Worm (Caenorhabditis elegans) whole organism, late embryonic: ENCODE measurements around the gene mrpl-20.
A peak's percentile ranks its signal among the peaks of the same experiment; 100 is the strongest.

ENCODE experiments used
- K02D7.2 ChIP-seq: sonication (generic microtip); optimal IDR thresholded peaks from 2 replicates; lab custom pipeline; 2017; ENCODE audit warnings: mild to moderate bottlenecking, missing genetic modification characterization, missing compliant biosample characterization
- T23F11.4 ChIP-seq: fragments of 200-800 bp; sonication (Bioruptor generic); optimal IDR thresholded peaks from 2 replicates; lab custom pipeline; 2018; ENCODE audit warnings: mild to moderate bottlenecking, missing genetic modification characterization, missing compliant biosample characterization
- Y22D7AL.16 ChIP-seq: sonication (generic microtip); optimal IDR thresholded peaks from 2 replicates; lab custom pipeline; 2016; ENCODE audit warnings: missing genetic modification characterization, missing compliant biosample characterization
- ahr-1 ChIP-seq: sonication (generic microtip); optimal IDR thresholded peaks from 2 replicates; lab custom pipeline; 2016; ENCODE audit warnings: missing genetic modification characterization, missing compliant biosample characterization
- ceh-18 ChIP-seq: sonication (generic microtip); optimal IDR thresholded peaks from 2 replicates; lab custom pipeline; 2016; ENCODE audit warnings: missing genetic modification characterization, missing compliant biosample characterization
- ceh-22 ChIP-seq: sonication (generic microtip); optimal IDR thresholded peaks from 2 replicates; lab custom pipeline; 2017; ENCODE audit warnings: missing biosample characterization, missing genetic modification characterization
- ceh-30 ChIP-seq: fragments of 150-350 bp; optimal IDR thresholded peaks from 2 replicates; lab custom pipeline; 2014; ENCODE audit warnings: missing biosample characterization, missing genetic modification characterization
- ceh-31 ChIP-seq: sonication (generic microtip); optimal IDR thresholded peaks from 2 replicates; lab custom pipeline; 2016; ENCODE audit warnings: missing genetic modification characterization, missing compliant biosample characterization
- ceh-34 ChIP-seq: sonication (generic microtip); optimal IDR thresholded peaks from 2 replicates; lab custom pipeline; 2016; ENCODE audit warnings: mild to moderate bottlenecking, missing genetic modification characterization, missing compliant biosample characterization
- ceh-45 ChIP-seq: fragments of 200-800 bp; sonication (Bioruptor generic); IDR thresholded peaks from 2 replicates; pipeline ENCODE4 v1.3.6; 2022; ENCODE audit warnings: missing genetic modification reagents, missing genetic modification characterization, missing compliant biosample characterization
- ceh-48 ChIP-seq: sonication (generic microtip); optimal IDR thresholded peaks from 2 replicates; lab custom pipeline; 2016; ENCODE audit warnings: missing genetic modification characterization, inconsistent platforms, missing compliant biosample characterization
- ets-4 ChIP-seq: sonication (generic microtip); optimal IDR thresholded peaks from 2 replicates; lab custom pipeline; 2016; ENCODE audit warnings: missing genetic modification characterization, missing compliant biosample characterization
- eyg-1 ChIP-seq: sonication (generic microtip); optimal IDR thresholded peaks from 2 replicates; lab custom pipeline; 2016; ENCODE audit warnings: missing genotype, missing genetic modification characterization, missing compliant biosample characterization
- fax-1 ChIP-seq: sonication (generic microtip); optimal IDR thresholded peaks from 2 replicates; lab custom pipeline; 2016; ENCODE audit warnings: missing genotype, missing genetic modification characterization, missing compliant biosample characterization
- fkh-10 ChIP-seq: fragments of 150-350 bp; optimal IDR thresholded peaks from 2 replicates; lab custom pipeline; 2014; ENCODE audit warnings: missing biosample characterization, missing genetic modification reagents, missing genetic modification characterization
- fkh-6 ChIP-seq: sonication (generic microtip); optimal IDR thresholded peaks from 2 replicates; lab custom pipeline; 2016; ENCODE audit warnings: missing genetic modification characterization, missing compliant biosample characterization
- hlh-13 ChIP-seq: fragments of 200-800 bp; sonication (Bioruptor generic); optimal IDR thresholded peaks from 2 replicates; lab custom pipeline; 2018; ENCODE audit warnings: mild to moderate bottlenecking, missing genetic modification characterization, missing compliant biosample characterization
- hlh-15 ChIP-seq: sonication (generic microtip); optimal IDR thresholded peaks from 2 replicates; lab custom pipeline; 2016; ENCODE audit warnings: missing genetic modification characterization, missing compliant biosample characterization
- hlh-6 ChIP-seq: sonication (generic microtip); optimal IDR thresholded peaks from 2 replicates; lab custom pipeline; 2016; ENCODE audit warnings: missing genotype, missing genetic modification characterization, missing compliant biosample characterization
- hlh-8 ChIP-seq: sonication (generic microtip); optimal IDR thresholded peaks from 2 replicates; lab custom pipeline; 2016; ENCODE audit warnings: missing genotype, missing genetic modification characterization, missing compliant biosample characterization
- madf-2 ChIP-seq: sonication (generic microtip); optimal IDR thresholded peaks from 2 replicates; lab custom pipeline; 2017; ENCODE audit warnings: missing genetic modification characterization, missing compliant biosample characterization
- nfya-1 ChIP-seq: sonication (generic microtip); optimal IDR thresholded peaks from 2 replicates; lab custom pipeline; 2017; ENCODE audit warnings: missing genetic modification characterization, mild to moderate bottlenecking, missing compliant biosample characterization, antibody characterized with exemption, moderate library complexity
- pag-3 ChIP-seq: sonication (generic microtip); optimal IDR thresholded peaks from 2 replicates; lab custom pipeline; 2016; ENCODE audit warnings: missing compliant biosample characterization, missing genetic modification characterization, borderline replicate concordance
- pat-9 ChIP-seq: fragments of 200-800 bp; sonication (Bioruptor generic); optimal IDR thresholded peaks from 2 replicates; lab custom pipeline; 2018; ENCODE audit warnings: mild to moderate bottlenecking, missing genetic modification characterization, moderate library complexity, missing compliant biosample characterization
- pax-1 ChIP-seq: fragments of 150-350 bp; optimal IDR thresholded peaks from 2 replicates; lab custom pipeline; 2014; ENCODE audit warnings: missing biosample characterization, missing genetic modification characterization
- pha-2 ChIP-seq: sonication (generic microtip); optimal IDR thresholded peaks from 2 replicates; lab custom pipeline; 2017; ENCODE audit warnings: mild to moderate bottlenecking, missing genetic modification characterization, missing compliant biosample characterization
- pha-4 ChIP-seq: fragments of 150-350 bp; optimal IDR thresholded peaks from 2 replicates; lab custom pipeline; 2018; ENCODE audit warnings: missing biosample characterization, missing genetic modification reagents, missing genetic modification characterization
- pqm-1 ChIP-seq: sonication (generic microtip); optimal IDR thresholded peaks from 2 replicates; lab custom pipeline; 2016; ENCODE audit warnings: missing genetic modification characterization, missing compliant biosample characterization
- pros-1 ChIP-seq: fragments of 150-350 bp; optimal IDR thresholded peaks from 2 replicates; lab custom pipeline; 2014; ENCODE audit warnings: missing biosample characterization, missing genetic modification reagents, missing genetic modification characterization
- ref-2 ChIP-seq: sonication (generic microtip); optimal IDR thresholded peaks from 2 replicates; lab custom pipeline; 2016; ENCODE audit warnings: missing genetic modification characterization, missing compliant biosample characterization
- rnt-1 ChIP-seq: sonication (generic microtip); optimal IDR thresholded peaks from 2 replicates; lab custom pipeline; 2016; ENCODE audit warnings: missing genetic modification characterization, missing compliant biosample characterization
- sox-2 ChIP-seq: fragments of 200-800 bp; sonication (Bioruptor generic); IDR thresholded peaks from 2 replicates; pipeline ENCODE4 v1.3.6; 2022; ENCODE audit warnings: missing genetic modification reagents, missing genetic modification characterization, missing compliant biosample characterization
- syd-9 ChIP-seq: sonication (generic microtip); optimal IDR thresholded peaks from 2 replicates; lab custom pipeline; 2016; ENCODE audit warnings: mild to moderate bottlenecking, missing genetic modification characterization, moderate library complexity, missing compliant biosample characterization
- tbx-2 ChIP-seq: sonication (generic microtip); optimal IDR thresholded peaks from 2 replicates; lab custom pipeline; 2016; ENCODE audit warnings: missing genetic modification characterization, missing compliant biosample characterization
- tbx-7 ChIP-seq: sonication (generic microtip); optimal IDR thresholded peaks from 2 replicates; lab custom pipeline; 2016; ENCODE audit warnings: missing genotype, missing genetic modification characterization, missing compliant biosample characterization
- unc-3 ChIP-seq, 2 experiments: fragments of 200-800 bp in 1 of 2; sonication (Bioruptor generic) in 1 of 2; sonication (generic microtip) in 1 of 2; conservative IDR thresholded peaks in 1 of 2; optimal IDR thresholded peaks in 1 of 2; 2 replicates each; pipeline versions ENCODE4 v1.3.6 to Lab custom; 2016 to 2022; ENCODE audit warnings: missing compliant biosample characterization in 2 of 2, missing genetic modification characterization in 2 of 2, missing genetic modification reagents in 1 of 2
- unc-55 ChIP-seq: sonication (generic microtip); optimal IDR thresholded peaks from 2 replicates; lab custom pipeline; 2017; ENCODE audit warnings: missing biosample characterization, missing genetic modification reagents, missing genetic modification characterization
- unc-86 ChIP-seq: sonication (generic microtip); optimal IDR thresholded peaks from 2 replicates; lab custom pipeline; 2016; ENCODE audit warnings: missing genetic modification characterization, missing compliant biosample characterization
- zip-5 ChIP-seq: sonication (generic microtip); optimal IDR thresholded peaks from 2 replicates; lab custom pipeline; 2016; ENCODE audit warnings: missing genetic modification characterization, missing compliant biosample characterization

Gene mrpl-20

ce11 chrII:13291406-13292124 is 46.5 kb upstream of the mrpl-20 start (continued):
- no peak for TF ChIP-seq fax-1 (tag; lab: Kevin White, UChicago)
- TF ChIP-seq sox-2 (GFP tag; lab: Robert Waterston, UW), result no peak
- TF ChIP-seq syd-9 (tag; lab: Kevin White, UChicago), result no peak
- TF ChIP-seq pat-9 (tag; lab: Kevin White, UChicago), result peak; percentile 25
- TF ChIP-seq T23F11.4 (GFP tag; lab: Kevin White, UChicago), result peak; percentile 15
- no peak for TF ChIP-seq pqm-1
- no peak for TF ChIP-seq pag-3 (tag; lab: Kevin White, UChicago)
- TF ChIP-seq pax-1 (tag; lab: Kevin White, UChicago), result no peak
- TF ChIP-seq ets-4 (tag; lab: Kevin White, UChicago), result peak; percentile 37
- TF ChIP-seq unc-55 (GFP tag; lab: Kevin White, UChicago), result peak; percentile 66
- no peak for TF ChIP-seq unc-86 (tag; lab: Kevin White, UChicago)
- TF ChIP-seq ceh-22 (tag; lab: Kevin White, UChicago), result peak; percentile 83
- peak; percentile 67 for TF ChIP-seq rnt-1 (tag; lab: Kevin White, UChicago)
- TF ChIP-seq ceh-48 (tag; lab: Kevin White, UChicago), result no peak
- no peak for TF ChIP-seq hlh-6 (tag; lab: Kevin White, UChicago)
- TF ChIP-seq madf-2, result no peak
- TF ChIP-seq ceh-18 (tag; lab: Kevin White, UChicago), result peak; percentile 71
- TF ChIP-seq eyg-1, result no peak
- TF ChIP-seq hlh-15 (tag; lab: Kevin White, UChicago), result no peak
- no peak for TF ChIP-seq fkh-10 (GFP tag; lab: Kevin White, UChicago)
- TF ChIP-seq pha-2 (tag; lab: Kevin White, UChicago), result peak; percentile 43
- TF ChIP-seq ref-2 (tag; lab: Kevin White, UChicago), result peak; percentile 84
- TF ChIP-seq unc-3 (GFP tag; conservative IDR thresholded peaks at IDR 0.05; lab: Robert Waterston, UW), result no peak
- TF ChIP-seq unc-3 (tag; optimal IDR thresholded peaks at IDR 0.05; lab: Kevin White, UChicago), result no peak
- no peak for TF ChIP-seq ceh-30 (tag; lab: Kevin White, UChicago)
- no peak for TF ChIP-seq hlh-8 (tag; lab: Kevin White, UChicago)
- TF ChIP-seq Y22D7AL.16, result no peak
- peak; percentile 47 for TF ChIP-seq pros-1 (tag; lab: Kevin White, UChicago)
- TF ChIP-seq K02D7.2, result no peak
- no peak for TF ChIP-seq hlh-13 (GFP tag; lab: Kevin White, UChicago)
- no peak for TF ChIP-seq fkh-6
- peak; percentile 15 for TF ChIP-seq zip-5 (tag; lab: Kevin White, UChicago)
- no peak for TF ChIP-seq ceh-45 (GFP tag; lab: Robert Waterston, UW)
- TF ChIP-seq ceh-34, result peak; percentile 63
- TF ChIP-seq, all 69 proteins: peak for 22

ce11 chrII:13292913-13293312 is 45.2 kb upstream of the mrpl-20 start:
- no peak for TF ChIP-seq unc-3 (GFP tag; conservative IDR thresholded peaks at IDR 0.05; lab: Robert Waterston, UW)
- TF ChIP-seq unc-3 (tag; optimal IDR thresholded peaks at IDR 0.05; lab: Kevin White, UChicago), result no peak
- TF ChIP-seq madf-2, result no peak
- no peak for TF ChIP-seq ahr-1 (tag; lab: Kevin White, UChicago)
- TF ChIP-seq pha-4 (tag; lab: Kevin White, UChicago), result no peak
- no peak for TF ChIP-seq fkh-6
- no peak for TF ChIP-seq pat-9 (tag; lab: Kevin White, UChicago)
- TF ChIP-seq ceh-31, result no peak
- TF ChIP-seq nfya-1 (tag; lab: Kevin White, UChicago), result no peak
- TF ChIP-seq tbx-2 (tag; lab: Kevin White, UChicago), result no peak
- TF ChIP-seq rnt-1 (tag; lab: Kevin White, UChicago), result no peak
- no peak for TF ChIP-seq sox-2 (GFP tag; lab: Robert Waterston, UW)
- TF ChIP-seq pha-2 (tag; lab: Kevin White, UChicago), result no peak
- no peak for TF ChIP-seq Y22D7AL.16
- TF ChIP-seq unc-55 (GFP tag; lab: Kevin White, UChicago), result no peak
- no peak for TF ChIP-seq tbx-7 (tag; lab: Kevin White, UChicago)
